Fruit fly (Drosophila melanogaster) whole organism, pupa: Measurements from ENCODE around the gene CG12106.

Source experiments
- CG10348 ChIP-seq: fragments of 200-800 bp; sonication (Bioruptor generic); IDR thresholded peaks from 2 replicates; pipeline ENCODE4 v1.3.6; 2022; ENCODE audit warnings: missing biosample characterization, missing genetic modification characterization
- CG13204 ChIP-seq: fragments of 200-800 bp; sonication (Bioruptor generic); optimal IDR thresholded peaks from 2 replicates; lab custom pipeline; 2018; ENCODE audit warnings: missing biosample characterization, mild to moderate bottlenecking, missing genetic modification characterization, moderate library complexity
- CG14655 ChIP-seq: fragments of 200-800 bp; sonication (Bioruptor generic); optimal IDR thresholded peaks from 3 replicates; lab custom pipeline; 2017; ENCODE audit warnings: mild to moderate bottlenecking, missing biosample characterization, missing genetic modification reagents, missing genetic modification characterization
- CG15710 ChIP-seq: fragments of 200-800 bp; sonication (Bioruptor generic); optimal IDR thresholded peaks from 2 replicates; lab custom pipeline; 2018; ENCODE audit warnings: missing biosample characterization, mild to moderate bottlenecking, missing genetic modification characterization, moderate library complexity
- CG17806 ChIP-seq: fragments of 200-800 bp; sonication (Bioruptor generic); optimal IDR thresholded peaks from 2 replicates; lab custom pipeline; 2018; ENCODE audit warnings: missing biosample characterization, mild to moderate bottlenecking, missing genetic modification characterization, moderate library complexity
- CG32121 ChIP-seq: fragments of 200-800 bp; sonication (Bioruptor generic); IDR thresholded peaks from 2 replicates; pipeline ENCODE4 v1.3.6; 2022; ENCODE audit warnings: missing biosample characterization, missing genetic modification characterization
- CG4496 ChIP-seq: fragments of 200-800 bp; sonication (Bioruptor generic); IDR thresholded peaks from 3 replicates; pipeline ENCODE4 v1.3.6; 2022; ENCODE audit warnings: missing biosample characterization, missing genetic modification characterization
- CG9948 ChIP-seq: fragments of 200-800 bp; sonication (Bioruptor generic); optimal IDR thresholded peaks from 2 replicates; lab custom pipeline; 2018; ENCODE audit warnings: missing biosample characterization, mild to moderate bottlenecking, missing genetic modification characterization, moderate library complexity
- EcR ChIP-seq: fragments of 200-800 bp; sonication (Bioruptor generic); optimal IDR thresholded peaks from 3 replicates; lab custom pipeline; 2019; ENCODE audit warnings: missing biosample characterization, missing genetic modification characterization, mild to moderate bottlenecking, moderate library complexity, missing genetic modification reagents
- Ets98B ChIP-seq: fragments of 200-800 bp; sonication (Bioruptor generic); IDR thresholded peaks from 2 replicates; pipeline ENCODE4 v1.3.6; 2022; ENCODE audit warnings: missing biosample characterization, missing genetic modification characterization
- Snoo ChIP-seq: fragments of 200-800 bp; sonication (Bioruptor generic); optimal IDR thresholded peaks from 3 replicates; lab custom pipeline; 2017; ENCODE audit warnings: missing biosample characterization, mild to moderate bottlenecking, missing genetic modification characterization, inconsistent platforms
- fd96Ca ChIP-seq: fragments of 200-800 bp; sonication (Bioruptor generic); IDR thresholded peaks from 3 replicates; pipeline ENCODE4 v1.3.6; 2022; ENCODE audit warnings: missing biosample characterization, missing genetic modification characterization
- rn ChIP-seq: fragments of 200-800 bp; sonication (Bioruptor generic); IDR thresholded peaks from 2 replicates; pipeline ENCODE4 v1.3.6; 2022; ENCODE audit warnings: missing biosample characterization, missing genetic modification characterization

DNA sequence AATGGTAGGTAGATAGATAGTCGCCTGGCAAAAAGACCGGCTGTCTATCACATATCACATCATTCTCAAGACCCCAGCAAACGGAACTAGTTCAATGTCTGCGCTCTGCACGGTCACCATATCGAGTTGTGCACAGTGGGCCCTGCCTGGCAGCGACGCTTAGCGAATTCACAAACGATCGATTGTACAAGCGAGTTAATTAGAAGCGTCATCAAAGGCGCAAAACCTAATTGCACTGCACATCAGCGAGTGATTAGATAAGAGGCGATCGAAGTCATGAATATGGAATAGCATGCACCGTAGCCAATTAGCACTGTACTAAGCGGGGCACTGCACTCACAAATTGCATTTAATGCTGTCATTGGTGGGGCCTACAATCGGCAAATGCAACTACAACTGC is 26.7 kb downstream of the CG12106 start:
- TF ChIP-seq rn (GFP tag; lab: Robert Waterston, UW) (no peak), CG9948 (tag; lab: Kevin White, UChicago) (peak; percentile 16), CG4496 (GFP tag; lab: Robert Waterston, UW) (peak; percentile 83), Snoo (tag; lab: Kevin White, UChicago) (no peak), CG10348 (GFP tag; lab: Robert Waterston, UW) (peak; percentile 66), CG14655 (GFP tag; lab: Kevin White, UChicago) (peak; percentile 60), CG17806 (tag; lab: Kevin White, UChicago) (no peak), CG15710 (tag; lab: Kevin White, UChicago) (no peak), Ets98B (GFP tag; lab: Robert Waterston, UW) (peak; percentile 79), EcR (no peak), CG13204 (no peak), fd96Ca (GFP tag; lab: Robert Waterston, UW) (peak; percentile 78; the same call in 2 of the 3 replicates), CG32121 (peak; percentile 75)
